Worm (Caenorhabditis elegans): ENCODE measurements around the gene F55G1.15.
A peak's percentile ranks its signal among the peaks of the same experiment; 100 is the strongest.

F55G1.15 gene

DNA sequence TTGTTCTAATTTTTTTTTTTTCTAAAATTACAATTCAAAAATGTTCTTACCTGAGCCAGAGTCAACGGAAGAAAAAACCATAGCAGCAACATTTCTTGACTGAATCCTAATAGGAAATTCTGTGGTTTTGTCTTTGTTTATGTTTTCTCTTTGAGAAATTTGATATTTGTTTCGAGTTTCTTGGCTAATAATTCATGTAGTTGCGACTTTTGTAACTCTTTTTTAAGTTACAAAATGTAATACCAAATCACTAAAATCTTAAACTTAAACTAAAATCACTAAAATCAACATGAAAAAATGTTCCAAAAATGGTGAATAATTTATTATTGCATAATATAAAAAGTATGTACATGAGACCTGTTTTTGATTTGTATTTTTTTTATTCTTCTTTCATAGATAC lies 3.5 kb downstream of the F55G1.15 start, which contains the start of gene egas-4:
Gene egas-4, minus strand, starts transcription at position 101 of the 400 bp plus-strand sequence.
- TF ChIP-seq hnd-1 (tag; optimal IDR thresholded peaks at IDR 0.05) (no peak), sea-1 (GFP tag; conservative IDR thresholded peaks at IDR 0.05) (no peak), aly-1 (tag; optimal IDR thresholded peaks at IDR 0.05) (no peak), ceh-36 (tag; optimal IDR thresholded peaks at IDR 0.05) (no peak), tra-4 (tag; optimal IDR thresholded peaks at IDR 0.05) (no peak), F13C5.2 (tag; optimal IDR thresholded peaks at IDR 0.05) (no peak), B0310.2 (tag; optimal IDR thresholded peaks at IDR 0.05) (no peak), hmbx-1 (tag; optimal IDR thresholded peaks at IDR 0.05) (no peak), scrt-1 (GFP tag; IDR thresholded peaks at IDR 0.05) (no peak), tbx-11 (GFP tag; IDR thresholded peaks at IDR 0.05) (no peak), flt-1 (GFP tag; IDR thresholded peaks at IDR 0.05) (no peak), tbx-37 (GFP tag; conservative IDR thresholded peaks at IDR 0.05) (no peak)

DNA sequence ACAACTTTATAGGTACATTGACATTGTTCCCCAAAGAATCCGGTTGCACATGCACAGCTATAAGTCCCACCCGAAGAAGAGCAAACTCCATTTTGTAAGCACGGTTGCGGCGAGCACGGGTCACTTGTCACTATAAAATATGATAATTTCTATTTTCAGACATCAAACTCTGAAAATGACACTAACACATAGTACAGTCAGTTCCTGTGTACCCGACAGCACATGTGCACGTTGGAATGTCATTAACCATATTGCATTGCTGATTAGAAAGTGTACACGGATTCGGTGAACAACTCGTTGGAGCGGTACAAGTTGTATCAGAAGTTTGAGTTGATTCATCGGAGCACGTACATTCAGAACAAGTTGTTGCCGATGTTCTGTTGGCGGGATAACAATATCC lies 4.0 kb downstream of the F55G1.15 start:
- no peak for TF ChIP-seq flt-1 (GFP tag; IDR thresholded peaks at IDR 0.05)
- no peak for TF ChIP-seq hmbx-1 (tag; optimal IDR thresholded peaks at IDR 0.05)
- no peak for TF ChIP-seq ceh-13 (GFP tag; optimal IDR thresholded peaks at IDR 0.05)
- TF ChIP-seq hnd-1 (tag; optimal IDR thresholded peaks at IDR 0.05) = no peak
- TF ChIP-seq tra-4 (tag; optimal IDR thresholded peaks at IDR 0.05) = no peak
- no peak for TF ChIP-seq ceh-36 (tag; optimal IDR thresholded peaks at IDR 0.05)
- TF ChIP-seq ama-1 (optimal IDR thresholded peaks at IDR 0.05) = no peak
- no peak for TF ChIP-seq tbx-11 (GFP tag; IDR thresholded peaks at IDR 0.05)
- no peak for TF ChIP-seq pes-1 (GFP tag; IDR thresholded peaks at IDR 0.05)
- no peak for TF ChIP-seq sea-1 (GFP tag; conservative IDR thresholded peaks at IDR 0.05)
- TF ChIP-seq F13C5.2 (tag; optimal IDR thresholded peaks at IDR 0.05) = no peak
- TF ChIP-seq aly-1 (tag; optimal IDR thresholded peaks at IDR 0.05) = no peak
- TF ChIP-seq tbx-37 (GFP tag; conservative IDR thresholded peaks at IDR 0.05) = no peak
- no peak for TF ChIP-seq scrt-1 (GFP tag; IDR thresholded peaks at IDR 0.05)
- TF ChIP-seq hmg-4 (GFP tag; optimal IDR thresholded peaks at IDR 0.05) = no peak

DNA sequence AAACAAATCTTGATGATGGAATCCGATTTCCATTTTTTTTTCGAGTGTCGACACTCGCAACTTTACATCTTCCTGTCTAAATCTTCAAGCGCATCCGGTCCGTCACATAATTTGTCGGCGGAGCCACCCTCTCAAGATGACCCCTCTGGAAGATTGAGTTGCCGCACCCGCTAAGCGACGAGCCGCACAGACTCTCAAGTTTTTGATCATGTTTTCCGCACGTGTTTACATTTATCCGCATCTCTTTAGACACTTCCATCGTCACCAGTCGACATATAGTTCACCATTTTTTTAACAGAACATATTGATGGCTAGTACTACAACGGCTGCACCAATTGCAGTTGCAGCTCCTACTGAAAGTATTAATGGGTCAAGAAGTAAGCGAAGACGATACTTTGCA lies 9.8 kb downstream of the F55G1.15 start, which contains the start of gene F55G1.1:
Gene F55G1.1, plus strand, starts transcription at position 301 of the 400 bp plus-strand sequence.
- TF ChIP-seq scrt-1 (GFP tag; IDR thresholded peaks at IDR 0.05) (no peak), hmg-4 (GFP tag; optimal IDR thresholded peaks at IDR 0.05) (no peak), ama-1 (optimal IDR thresholded peaks at IDR 0.05) (no peak), hnd-1 (tag; optimal IDR thresholded peaks at IDR 0.05) (no peak), ets-7 (tag; optimal IDR thresholded peaks at IDR 0.05) (no peak), hmbx-1 (tag; optimal IDR thresholded peaks at IDR 0.05) (no peak), B0310.2 (tag; optimal IDR thresholded peaks at IDR 0.05) (no peak), ceh-13 (GFP tag; optimal IDR thresholded peaks at IDR 0.05) (no peak), flt-1 (GFP tag; IDR thresholded peaks at IDR 0.05) (no peak), F13C5.2 (tag; optimal IDR thresholded peaks at IDR 0.05) (no peak), tra-4 (tag; optimal IDR thresholded peaks at IDR 0.05) (no peak), sea-1 (GFP tag; conservative IDR thresholded peaks at IDR 0.05) (no peak), tbx-37 (GFP tag; conservative IDR thresholded peaks at IDR 0.05) (no peak)

DNA sequence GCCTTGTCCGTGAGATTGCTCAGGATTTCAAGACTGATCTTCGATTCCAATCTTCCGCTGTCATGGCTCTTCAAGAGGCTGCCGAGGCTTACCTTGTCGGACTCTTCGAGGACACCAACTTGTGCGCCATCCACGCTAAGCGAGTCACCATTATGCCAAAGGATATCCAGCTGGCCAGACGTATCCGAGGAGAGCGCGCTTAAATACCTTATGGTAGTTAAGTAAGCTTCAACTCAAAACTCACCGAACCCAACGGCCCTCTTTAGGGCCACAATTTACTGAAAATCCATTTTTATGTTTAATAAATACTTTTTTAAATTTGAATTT lies 12.8 kb downstream of the F55G1.15 start:
- TF ChIP-seq tra-4 (tag; optimal IDR thresholded peaks at IDR 0.05) (no peak), aly-1 (tag; optimal IDR thresholded peaks at IDR 0.05) (peak; percentile 99), B0310.2 (tag; optimal IDR thresholded peaks at IDR 0.05) (no peak), hmg-4 (GFP tag; optimal IDR thresholded peaks at IDR 0.05) (no peak), ama-1 (optimal IDR thresholded peaks at IDR 0.05) (peak; percentile 93), tbx-11 (GFP tag; IDR thresholded peaks at IDR 0.05) (peak; percentile 23; the same call in 1 of the 2 replicates), pes-1 (GFP tag; IDR thresholded peaks at IDR 0.05) (peak; percentile 56; the same call in 1 of the 2 replicates), hmbx-1 (tag; optimal IDR thresholded peaks at IDR 0.05) (no peak), scrt-1 (GFP tag; IDR thresholded peaks at IDR 0.05) (no peak), ceh-36 (tag; optimal IDR thresholded peaks at IDR 0.05) (no peak)

DNA sequence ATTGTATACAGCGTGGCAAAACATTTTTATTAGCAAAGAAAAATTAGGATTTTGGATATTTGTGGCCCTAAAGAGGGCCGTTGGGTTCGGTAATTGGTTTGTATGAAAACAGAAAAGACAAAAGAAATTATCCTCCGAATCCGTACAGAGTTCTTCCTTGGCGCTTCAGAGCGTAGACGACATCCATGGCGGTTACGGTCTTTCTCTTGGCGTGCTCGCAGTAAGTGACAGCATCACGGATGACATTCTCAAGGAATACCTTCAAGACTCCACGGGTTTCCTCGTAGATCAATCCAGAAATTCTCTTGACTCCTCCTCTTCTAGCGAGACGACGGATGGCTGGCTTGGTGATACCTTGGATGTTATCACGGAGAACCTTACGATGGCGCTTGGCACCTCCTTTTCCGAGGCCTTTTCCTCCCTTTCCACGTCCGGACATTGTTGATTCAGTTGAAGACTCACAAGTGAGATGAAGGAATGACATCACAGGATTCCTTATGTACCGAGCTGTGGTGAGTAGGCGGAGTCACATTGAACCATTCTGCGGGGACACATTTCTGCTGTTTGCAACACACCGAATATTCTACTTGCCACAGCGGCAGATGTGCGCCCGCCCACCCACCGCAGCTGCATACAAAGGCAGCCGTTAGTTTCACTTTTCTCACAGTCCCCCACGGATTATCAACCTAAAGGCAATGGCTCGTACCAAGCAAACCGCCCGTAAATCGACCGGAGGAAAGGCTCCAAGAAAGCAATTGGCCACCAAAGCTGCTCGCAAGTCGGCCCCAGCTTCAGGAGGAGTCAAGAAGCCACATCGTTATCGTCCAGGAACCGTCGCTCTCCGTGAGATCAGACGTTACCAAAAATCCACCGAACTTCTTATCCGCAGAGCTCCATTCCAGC lies 13.4 kb downstream of the F55G1.15 start, which contains the start of the genes his-60 and his-59:
Gene his-60, minus strand, starts transcription at position 439 of the 903 bp plus-strand sequence.
Gene his-59, plus strand, starts transcription at position 696 of the 903 bp plus-strand sequence.
- TF ChIP-seq tra-4 (tag; optimal IDR thresholded peaks at IDR 0.05) (peak; percentile 76), B0310.2 (tag; optimal IDR thresholded peaks at IDR 0.05) (peak; percentile 67), hnd-1 (tag; optimal IDR thresholded peaks at IDR 0.05) (no peak), ceh-36 (tag; optimal IDR thresholded peaks at IDR 0.05) (peak; percentile 77), ceh-13 (GFP tag; optimal IDR thresholded peaks at IDR 0.05) (peak; percentile 45), flt-1 (GFP tag; IDR thresholded peaks at IDR 0.05) (peak; percentile 58), ama-1 (optimal IDR thresholded peaks at IDR 0.05) (peak; percentile 98), hmbx-1 (tag; optimal IDR thresholded peaks at IDR 0.05) (peak; percentile 70), hmg-4 (GFP tag; optimal IDR thresholded peaks at IDR 0.05) (peak; percentile 56), tbx-11 (GFP tag; IDR thresholded peaks at IDR 0.05) (no peak; the same call in 1 of the 2 replicates), aly-1 (tag; optimal IDR thresholded peaks at IDR 0.05) (peak; percentile 98), sea-1 (GFP tag; conservative IDR thresholded peaks at IDR 0.05) (peak; percentile 79), ets-7 (tag; optimal IDR thresholded peaks at IDR 0.05) (no peak), pes-1 (GFP tag; IDR thresholded peaks at IDR 0.05) (peak; percentile 84), scrt-1 (GFP tag; IDR thresholded peaks at IDR 0.05) (0 out of 2 replicates have a peak, but pooled peaks have one; percentile 45), tbx-37 (GFP tag; conservative IDR thresholded peaks at IDR 0.05) (no peak), F13C5.2 (tag; optimal IDR thresholded peaks at IDR 0.05) (peak; percentile 47)

DNA sequence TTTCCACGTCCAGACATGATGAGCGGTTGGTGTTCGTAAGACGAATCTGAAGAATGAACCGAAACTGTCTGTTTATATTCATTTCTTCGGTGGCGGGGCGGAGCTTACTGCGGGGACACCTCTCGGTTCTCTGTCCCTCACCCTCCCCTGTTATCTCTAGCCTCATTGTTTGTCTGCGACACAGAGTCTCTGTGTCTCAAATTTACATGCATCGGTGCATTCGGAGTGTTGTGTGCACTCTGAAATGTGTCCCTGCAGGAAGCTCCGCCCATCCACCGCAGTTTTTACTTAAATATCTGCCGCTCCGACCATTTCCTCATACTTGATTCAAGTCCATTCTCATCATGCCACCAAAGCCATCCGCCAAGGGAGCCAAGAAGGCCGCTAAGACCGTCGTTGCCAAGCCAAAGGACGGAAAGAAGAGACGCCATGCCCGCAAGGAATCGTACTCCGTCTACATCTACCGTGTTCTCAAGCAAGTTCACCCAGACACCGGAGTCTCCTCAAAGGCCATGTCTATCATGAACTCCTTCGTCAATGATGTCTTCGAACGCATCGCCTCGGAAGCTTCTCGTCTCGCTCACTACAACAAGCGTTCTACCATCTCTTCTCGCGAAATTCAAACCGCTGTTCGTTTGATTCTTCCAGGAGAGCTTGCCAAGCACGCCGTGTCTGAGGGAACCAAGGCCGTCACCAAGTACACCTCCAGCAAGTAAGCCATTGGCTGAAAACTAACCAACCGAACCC lies 14.9 kb downstream of the F55G1.15 start, which contains the start of the genes his-61 and his-62:
Gene his-61, minus strand, starts transcription at position 17 of the 747 bp plus-strand sequence.
Gene his-62, plus strand, starts transcription at position 345 of the 747 bp plus-strand sequence.
- peak; percentile 79 for TF ChIP-seq aly-1 (tag; optimal IDR thresholded peaks at IDR 0.05)
- TF ChIP-seq ets-7 (tag; optimal IDR thresholded peaks at IDR 0.05) = no peak
- TF ChIP-seq ama-1 (optimal IDR thresholded peaks at IDR 0.05) = peak; percentile 95
- TF ChIP-seq F13C5.2 (tag; optimal IDR thresholded peaks at IDR 0.05) = peak; percentile 52
- TF ChIP-seq sea-1 (GFP tag; conservative IDR thresholded peaks at IDR 0.05) = no peak
- TF ChIP-seq tra-4 (tag; optimal IDR thresholded peaks at IDR 0.05) = peak; percentile 20
- TF ChIP-seq ceh-36 (tag; optimal IDR thresholded peaks at IDR 0.05) = peak; percentile 31
- TF ChIP-seq hnd-1 (tag; optimal IDR thresholded peaks at IDR 0.05) = no peak
- peak; percentile 46 for TF ChIP-seq B0310.2 (tag; optimal IDR thresholded peaks at IDR 0.05)
- peak; percentile 36 for TF ChIP-seq hmg-4 (GFP tag; optimal IDR thresholded peaks at IDR 0.05)
- no peak for TF ChIP-seq tbx-37 (GFP tag; conservative IDR thresholded peaks at IDR 0.05)
- TF ChIP-seq pes-1 (GFP tag; IDR thresholded peaks at IDR 0.05) = 0 out of 2 replicates have a peak, but pooled peaks have one; percentile 4
